Fruit fly (Drosophila melanogaster): ENCODE measurements around the gene CG44532.

Gene CG44532

dm6 chrX:9148989-9149522 is 12.8 kb upstream of the CG44532 start, which contains the start of the genes fh and Bap111 (continued):
- no peak for TF ChIP-seq CG14050 (GFP tag; IDR thresholded peaks at IDR 0.05)
- TF ChIP-seq CG14441 (GFP tag; IDR thresholded peaks at IDR 0.05) = no peak
- TF ChIP-seq hth (optimal IDR thresholded peaks at IDR 0.05) = no peak
- peak; percentile 36 for TF ChIP-seq Ets97D (GFP tag; optimal IDR thresholded peaks at IDR 0.05)
- no peak for TF ChIP-seq unpg (GFP tag; optimal IDR thresholded peaks at IDR 0.05)
- no peak for TF ChIP-seq CG15696 (tag; optimal IDR thresholded peaks at IDR 0.05)
- TF ChIP-seq Hr3 (GFP tag; optimal IDR thresholded peaks at IDR 0.05) = no peak
- TF ChIP-seq Dp (GFP tag; optimal IDR thresholded peaks at IDR 0.05) = peak; percentile 22
- peak; percentile 35 for TF ChIP-seq CG30020 (tag; optimal IDR thresholded peaks at IDR 0.05)

- TF ChIP-seq shn (GFP tag; optimal IDR thresholded peaks at IDR 0.05) (no peak), CG1024 (GFP tag; IDR thresholded peaks at IDR 0.05) (peak; percentile 22; the same call in 1 of the 2 replicates), CG2889 (GFP tag; IDR thresholded peaks at IDR 0.05) (no peak), sd (tag; optimal IDR thresholded peaks at IDR 0.05) (peak; percentile 4), CG9797 (GFP tag; optimal IDR thresholded peaks at IDR 0.05) (no peak), Mrtf (GFP tag; IDR thresholded peaks at IDR 0.05) (no peak), CG15479 (GFP tag; optimal IDR thresholded peaks at IDR 0.05) (no peak), ab (GFP tag; optimal IDR thresholded peaks at IDR 0.05) (no peak), wdn (GFP tag; IDR thresholded peaks at IDR 0.05) (peak; percentile 96), pros (GFP tag; optimal IDR thresholded peaks at IDR 0.05) (peak; percentile 70), Ada2b (GFP tag; IDR thresholded peaks at IDR 0.05) (no peak), CG10565 (GFP tag; optimal IDR thresholded peaks at IDR 0.05) (no peak), D19B (GFP tag; optimal IDR thresholded peaks at IDR 0.05) (no peak), CG8388 (GFP tag; optimal IDR thresholded peaks at IDR 0.05) (no peak), CG8089 (GFP tag; optimal IDR thresholded peaks at IDR 0.05) (peak; percentile 14), dimm (GFP tag; IDR thresholded peaks at IDR 0.05) (no peak), Sox100B (GFP tag; optimal IDR thresholded peaks at IDR 0.05) (no peak), CG2129 (GFP tag; IDR thresholded peaks at IDR 0.05; ENCODE audit: partially characterized antibody) (no peak), CG4617 (GFP tag; optimal IDR thresholded peaks at IDR 0.05; ENCODE audit: borderline replicate concordance) (no peak), az2 (GFP tag; optimal IDR thresholded peaks at IDR 0.05) (peak; percentile 33), vfl (GFP tag; optimal IDR thresholded peaks at IDR 0.05) (no peak), NFAT (GFP tag; IDR thresholded peaks at IDR 0.05) (no peak), salm (tag; optimal IDR thresholded peaks at IDR 0.05) (no peak), CG13424 (tag; optimal IDR thresholded peaks at IDR 0.05) (peak; percentile 2), HLH4C (GFP tag; IDR thresholded peaks at IDR 0.05; ENCODE audit: partially characterized antibody) (0 out of 3 replicates have a peak, but pooled peaks have one; percentile 29), Dfd (GFP tag; optimal IDR thresholded peaks at IDR 0.05) (no peak), cwo (GFP tag; optimal IDR thresholded peaks at IDR 0.05) (peak; percentile 39), ato (GFP tag; IDR thresholded peaks at IDR 0.05; ENCODE audit: partially characterized antibody) (no peak), CG1602 (GFP tag; optimal IDR thresholded peaks at IDR 0.05) (no peak), CG30431 (GFP tag; optimal IDR thresholded peaks at IDR 0.05) (no peak), Neu2 (GFP tag; optimal IDR thresholded peaks at IDR 0.05; ENCODE audit: borderline replicate concordance) (no peak), inv (GFP tag; IDR thresholded peaks at IDR 0.05; ENCODE audit: partially characterized antibody) (no peak), esg (GFP tag; conservative IDR thresholded peaks at IDR 0.05) (no peak), CG17829 (tag; optimal IDR thresholded peaks at IDR 0.05) (peak; percentile 16), TFAM (GFP tag; optimal IDR thresholded peaks at IDR 0.05) (no peak), Awh (GFP tag; IDR thresholded peaks at IDR 0.05) (no peak; the same call in 1 of the 2 replicates), CG14710 (tag; optimal IDR thresholded peaks at IDR 0.05) (peak; percentile 15), pfk (GFP tag; optimal IDR thresholded peaks at IDR 0.05) (no peak), fd64A (GFP tag; optimal IDR thresholded peaks at IDR 0.05) (no peak), CG3726 (GFP tag; IDR thresholded peaks at IDR 0.05) (no peak)
Measured at dm6 chrX:9152127-9152598, 9.7 kb upstream of the CG44532 start.
